Fruit fly (Drosophila melanogaster) whole organism, pupa: ENCODE data around the gene CG3036.

Source experiments
- CG13204 ChIP-seq: fragments of 200-800 bp; sonication (Bioruptor generic); optimal IDR thresholded peaks from 2 replicates; lab custom pipeline; 2018; ENCODE audit warnings: missing biosample characterization, mild to moderate bottlenecking, missing genetic modification characterization, moderate library complexity
- CG34367 ChIP-seq: fragments of 200-800 bp; sonication (Bioruptor generic); optimal IDR thresholded peaks from 2 replicates; lab custom pipeline; 2018; ENCODE audit warnings: missing biosample characterization, mild to moderate bottlenecking, missing genetic modification characterization
- CG8159 ChIP-seq: fragments of 200-800 bp; sonication (Bioruptor generic); optimal IDR thresholded peaks from 3 replicates; lab custom pipeline; 2018; ENCODE audit warnings: missing biosample characterization, mild to moderate bottlenecking, missing genetic modification characterization, moderate library complexity
- D1 ChIP-seq: fragments of 200-800 bp; sonication (Bioruptor generic); optimal IDR thresholded peaks from 2 replicates; lab custom pipeline; 2018; ENCODE audit warnings: missing biosample characterization, mild to moderate bottlenecking, missing genetic modification characterization, moderate library complexity
- Ets98B ChIP-seq: fragments of 200-800 bp; sonication (Bioruptor generic); IDR thresholded peaks from 2 replicates; pipeline ENCODE4 v1.3.6; 2022; ENCODE audit warnings: missing biosample characterization, missing genetic modification characterization
- Pif1B ChIP-seq: fragments of 200-800 bp; sonication (Bioruptor generic); optimal IDR thresholded peaks from 3 replicates; lab custom pipeline; 2016; ENCODE audit warnings: missing biosample characterization, missing genetic modification characterization
- Snoo ChIP-seq: fragments of 200-800 bp; sonication (Bioruptor generic); optimal IDR thresholded peaks from 3 replicates; lab custom pipeline; 2017; ENCODE audit warnings: missing biosample characterization, mild to moderate bottlenecking, missing genetic modification characterization, inconsistent platforms
- fd96Ca ChIP-seq: fragments of 200-800 bp; sonication (Bioruptor generic); IDR thresholded peaks from 3 replicates; pipeline ENCODE4 v1.3.6; 2022; ENCODE audit warnings: missing biosample characterization, missing genetic modification characterization
- gl ChIP-seq: fragments of 200-800 bp; sonication (Bioruptor generic); optimal IDR thresholded peaks from 2 replicates; lab custom pipeline; 2018; ENCODE audit warnings: missing biosample characterization, mild to moderate bottlenecking, missing genetic modification characterization
- rn ChIP-seq: fragments of 200-800 bp; sonication (Bioruptor generic); IDR thresholded peaks from 2 replicates; pipeline ENCODE4 v1.3.6; 2022; ENCODE audit warnings: missing biosample characterization, missing genetic modification characterization

DNA sequence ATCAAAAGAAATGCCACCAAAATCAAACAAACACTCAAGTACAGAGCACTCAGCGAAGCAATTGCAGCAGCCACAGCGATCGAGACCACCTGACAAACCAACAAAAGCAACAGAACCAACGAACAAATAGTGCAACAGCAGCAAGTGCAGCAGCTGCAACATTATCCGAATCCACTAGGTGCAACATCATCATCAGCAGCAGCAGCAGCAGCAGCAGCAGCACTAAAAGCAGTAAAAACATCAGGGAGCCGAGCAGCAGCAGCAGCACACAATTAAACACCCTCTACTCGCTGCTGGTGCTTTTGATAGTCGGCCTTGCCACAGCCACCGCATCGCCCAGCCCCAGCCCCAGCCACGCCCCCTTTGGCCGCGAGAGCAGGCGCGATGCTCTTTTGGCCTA is 26.5 kb upstream of the CG3036 start:
- no peak for TF ChIP-seq gl (tag; lab: Kevin White, UChicago)
- no peak for TF ChIP-seq CG34367 (tag; lab: Kevin White, UChicago)
- TF ChIP-seq Pif1B (GFP tag; lab: Kevin White, UChicago): no peak
- no peak for TF ChIP-seq D1
- no peak for TF ChIP-seq CG8159 (tag; lab: Kevin White, UChicago)
- TF ChIP-seq rn (GFP tag; lab: Robert Waterston, UW): no peak
- no peak for TF ChIP-seq CG13204 (GFP tag; lab: Kevin White, UChicago)
- no peak for TF ChIP-seq Snoo (tag; lab: Kevin White, UChicago)
- TF ChIP-seq Ets98B (GFP tag; lab: Robert Waterston, UW): no peak
- no peak for TF ChIP-seq fd96Ca (GFP tag; lab: Robert Waterston, UW)
